Fruit fly (Drosophila melanogaster) whole organism, adult: ENCODE measurements around the gene Dpm2.

ENCODE experiments used
- CG1620 ChIP-seq: fragments of 200-800 bp; sonication (Bioruptor generic); optimal IDR thresholded peaks from 2 replicates; lab custom pipeline; 2016; ENCODE audit warnings: missing biosample characterization, missing genetic modification characterization
- CG7045 ChIP-seq: fragments of 200-800 bp; sonication (Bioruptor generic); optimal IDR thresholded peaks from 2 replicates; lab custom pipeline; 2017; ENCODE audit warnings: missing biosample characterization, mild to moderate bottlenecking, missing genetic modification characterization
- Clk ChIP-seq: fragments of 200-800 bp; sonication (Bioruptor generic); optimal IDR thresholded peaks from 2 replicates; lab custom pipeline; 2017; ENCODE audit warnings: missing biosample characterization, missing genetic modification characterization
- Crg-1 ChIP-seq: fragments of 200-800 bp; sonication (Bioruptor generic); optimal IDR thresholded peaks from 2 replicates; lab custom pipeline; 2016; ENCODE audit warnings: missing biosample characterization, missing genetic modification characterization
- bab1 ChIP-seq: fragments of 200-800 bp; sonication (Bioruptor generic); optimal IDR thresholded peaks from 3 replicates; lab custom pipeline; 2019; ENCODE audit warnings: missing biosample characterization, mild to moderate bottlenecking, missing genetic modification characterization, moderate library complexity
- cic ChIP-seq: fragments of 200-800 bp; sonication (Bioruptor generic); optimal IDR thresholded peaks from 2 replicates; lab custom pipeline; 2017; ENCODE audit warnings: missing biosample characterization, mild to moderate bottlenecking, missing genetic modification characterization, moderate library complexity
- cnc ChIP-seq, 2 experiments: fragments of >200 bp; optimal IDR thresholded peaks; 2 replicates each; lab custom pipeline; 2017
- kay ChIP-seq: fragments of 200-800 bp; sonication (Bioruptor generic); peaks from one replicate; lab custom pipeline; 2016; ENCODE audit warnings: missing biosample characterization, missing genetic modification characterization, borderline replicate concordance
- ovo ChIP-seq: fragments of 200-800 bp; sonication (Bioruptor generic); optimal IDR thresholded peaks from 2 replicates; lab custom pipeline; 2016; ENCODE audit warnings: missing biosample characterization, missing genetic modification characterization
- tj ChIP-seq: fragments of 200-800 bp; sonication (Bioruptor generic); optimal IDR thresholded peaks from 3 replicates; lab custom pipeline; 2017; ENCODE audit warnings: missing biosample characterization, mild to moderate bottlenecking, missing genetic modification characterization, moderate library complexity
- toe ChIP-seq: fragments of 200-800 bp; sonication (Bioruptor generic); optimal IDR thresholded peaks from 2 replicates; lab custom pipeline; 2016; ENCODE audit warnings: missing biosample characterization, missing genetic modification characterization

DNA sequence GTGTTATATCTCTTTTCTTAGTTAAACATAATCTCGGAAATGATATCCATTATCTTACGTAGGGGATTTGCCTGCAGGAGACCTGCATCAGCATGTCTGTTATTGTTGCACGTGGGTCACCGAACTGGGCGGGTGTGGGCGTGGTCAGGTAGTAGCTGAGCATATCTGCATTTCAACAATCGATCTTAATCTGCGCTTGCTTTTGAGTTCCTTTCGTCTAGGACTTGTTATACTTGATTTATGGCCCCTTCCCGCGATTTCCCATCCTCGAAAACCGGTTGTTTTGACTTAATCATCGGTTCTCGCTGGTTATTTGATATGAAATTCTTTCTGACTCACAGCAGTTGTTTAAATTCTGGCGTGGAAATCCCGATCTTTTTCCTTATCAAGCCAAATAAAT lies 14.6 kb upstream of the Dpm2 start:
- no peak for TF ChIP-seq cic
- TF ChIP-seq cnc (optimal IDR thresholded peaks at IDR 0.05; lab: Kevin White, UChicago): no peak
- TF ChIP-seq kay (GFP tag; lab: Kevin White, UChicago): no peak
- TF ChIP-seq CG7045: no peak
- TF ChIP-seq Clk (GFP tag; lab: Kevin White, UChicago): no peak
- TF ChIP-seq tj (GFP tag; lab: Kevin White, UChicago): no peak
- no peak for TF ChIP-seq Crg-1
- no peak for TF ChIP-seq toe (GFP tag; lab: Kevin White, UChicago)
- no peak for TF ChIP-seq bab1 (GFP tag; lab: Kevin White, UChicago)
- TF ChIP-seq CG1620: no peak
- no peak for TF ChIP-seq ovo (GFP tag; lab: Kevin White, UChicago)
